Fruit fly (Drosophila melanogaster) whole organism, prepupa: ENCODE data around the gene CG32568.

ENCODE experiments used
- Blimp-1 ChIP-seq: fragments of 200-800 bp; sonication (Bioruptor generic); optimal IDR thresholded peaks from 3 replicates; lab custom pipeline; 2017; ENCODE audit warnings: missing biosample characterization, missing genetic modification characterization, mild to moderate bottlenecking, moderate library complexity, missing genetic modification reagents
- CG10631 ChIP-seq: fragments of 200-800 bp; sonication (Bioruptor generic); optimal IDR thresholded peaks from 2 replicates; lab custom pipeline; 2016; ENCODE audit warnings: missing biosample characterization, missing genetic modification characterization
- CG11294 ChIP-seq: fragments of 200-800 bp; sonication (Bioruptor generic); IDR thresholded peaks from 2 replicates; pipeline ENCODE4 v1.3.6; 2022; ENCODE audit warnings: missing biosample characterization, missing genetic modification characterization
- CG11762 ChIP-seq: fragments of 200-800 bp; sonication (Bioruptor generic); optimal IDR thresholded peaks from 3 replicates; lab custom pipeline; 2016; ENCODE audit warnings: missing biosample characterization, missing genetic modification characterization; ENCODE audit not compliant: insufficient read depth
- CG11902 ChIP-seq: fragments of 200-800 bp; sonication (Bioruptor generic); optimal IDR thresholded peaks from 3 replicates; lab custom pipeline; 2016; ENCODE audit warnings: missing biosample characterization, missing genetic modification characterization
- CG15336 ChIP-seq: fragments of 200-800 bp; sonication (Bioruptor generic); IDR thresholded peaks from 2 replicates; pipeline ENCODE4 v1.3.6; 2022; ENCODE audit warnings: missing biosample characterization, missing genetic modification characterization
- CG1621 ChIP-seq: fragments of 200-800 bp; sonication (Bioruptor generic); optimal IDR thresholded peaks from 3 replicates; lab custom pipeline; 2018; ENCODE audit warnings: missing biosample characterization, mild to moderate bottlenecking, missing genetic modification characterization
- CG16779 ChIP-seq: fragments of 200-800 bp; sonication (Bioruptor generic); optimal IDR thresholded peaks from 3 replicates; lab custom pipeline; 2017; ENCODE audit warnings: missing biosample characterization, mild to moderate bottlenecking, missing genetic modification characterization
- CG3032 ChIP-seq: fragments of 200-800 bp; optimal IDR thresholded peaks from 2 replicates; lab custom pipeline; 2019; ENCODE audit warnings: missing biosample characterization, mild to moderate bottlenecking, missing genetic modification characterization, moderate library complexity
- CG31627 ChIP-seq: fragments of 200-800 bp; sonication (Bioruptor generic); optimal IDR thresholded peaks from 3 replicates; lab custom pipeline; 2016; ENCODE audit warnings: missing biosample characterization, missing genetic modification characterization
- CG34406 ChIP-seq: fragments of 200-800 bp; sonication (Bioruptor generic); optimal IDR thresholded peaks from 3 replicates; lab custom pipeline; 2016; ENCODE audit warnings: missing biosample characterization, missing genetic modification characterization
- CG3919 ChIP-seq: fragments of 200-800 bp; sonication (Bioruptor generic); optimal IDR thresholded peaks from 3 replicates; lab custom pipeline; 2016; ENCODE audit warnings: missing biosample characterization, missing genetic modification characterization
- CG4318 ChIP-seq: fragments of 200-800 bp; sonication (Bioruptor generic); optimal IDR thresholded peaks from 3 replicates; lab custom pipeline; 2017; ENCODE audit warnings: missing biosample characterization, mild to moderate bottlenecking, missing genetic modification characterization
- CG6163 ChIP-seq: fragments of 200-800 bp; sonication (Bioruptor generic); IDR thresholded peaks from 3 replicates; pipeline ENCODE4 v1.3.6; 2022; ENCODE audit warnings: missing biosample characterization, missing genetic modification characterization
- CG6276 ChIP-seq: fragments of 200-800 bp; sonication (Bioruptor generic); optimal IDR thresholded peaks from 2 replicates; lab custom pipeline; 2017; ENCODE audit warnings: missing biosample characterization, mild to moderate bottlenecking, missing genetic modification characterization
- CG6792 ChIP-seq: fragments of 200-800 bp; sonication (Bioruptor generic); optimal IDR thresholded peaks from 3 replicates; lab custom pipeline; 2016; ENCODE audit warnings: missing biosample characterization, missing genetic modification characterization
- CG6808 ChIP-seq: fragments of 200-800 bp; sonication (Bioruptor generic); optimal IDR thresholded peaks from 3 replicates; lab custom pipeline; 2017; ENCODE audit warnings: missing biosample characterization, missing genetic modification characterization, mild to moderate bottlenecking, moderate library complexity, missing genetic modification reagents
- CG6854 ChIP-seq: fragments of 200-800 bp; sonication (Bioruptor generic); optimal IDR thresholded peaks from 2 replicates; lab custom pipeline; 2017; ENCODE audit warnings: missing biosample characterization, mild to moderate bottlenecking, missing genetic modification characterization
- CG8119 ChIP-seq: fragments of 200-800 bp; sonication (Bioruptor generic); IDR thresholded peaks from 3 replicates; pipeline ENCODE4 v1.3.6; 2022; ENCODE audit warnings: missing biosample characterization, missing genetic modification characterization
- CG8319 ChIP-seq: fragments of 200-800 bp; sonication (Bioruptor generic); optimal IDR thresholded peaks from 3 replicates; lab custom pipeline; 2016; ENCODE audit warnings: missing biosample characterization, missing genetic modification characterization
- CG8632 ChIP-seq: fragments of 200-800 bp; sonication (Bioruptor generic); optimal IDR thresholded peaks from 3 replicates; lab custom pipeline; 2016; ENCODE audit warnings: missing biosample characterization, missing genetic modification characterization
- CG9139 ChIP-seq: fragments of 200-800 bp; sonication (Bioruptor generic); optimal IDR thresholded peaks from 3 replicates; lab custom pipeline; 2017; ENCODE audit warnings: missing biosample characterization, mild to moderate bottlenecking, missing genetic modification characterization
- Ets21C ChIP-seq: fragments of 200-800 bp; sonication (Bioruptor generic); optimal IDR thresholded peaks from 3 replicates; lab custom pipeline; 2016; ENCODE audit warnings: missing biosample characterization, missing genetic modification characterization
- Ets96B ChIP-seq: fragments of 200-800 bp; optimal IDR thresholded peaks from 2 replicates; lab custom pipeline; 2019; ENCODE audit warnings: missing biosample characterization, mild to moderate bottlenecking, missing genetic modification characterization, moderate library complexity
- Hr4 ChIP-seq: fragments of 200-800 bp; sonication (Bioruptor generic); optimal IDR thresholded peaks from 3 replicates; lab custom pipeline; 2016; ENCODE audit warnings: missing biosample characterization, missing genetic modification characterization
- Met ChIP-seq: fragments of 200-800 bp; sonication (Bioruptor generic); optimal IDR thresholded peaks from 3 replicates; lab custom pipeline; 2016; ENCODE audit warnings: missing biosample characterization, missing genetic modification characterization
- OdsH ChIP-seq: fragments of 200-800 bp; sonication (Bioruptor generic); optimal IDR thresholded peaks from 3 replicates; lab custom pipeline; 2016; ENCODE audit warnings: missing biosample characterization, missing genetic modification characterization
- Sox15 ChIP-seq: fragments of 200-800 bp; sonication (Bioruptor generic); optimal IDR thresholded peaks from 3 replicates; lab custom pipeline; 2016; ENCODE audit warnings: missing biosample characterization, missing genetic modification characterization
- achi ChIP-seq: fragments of 200-800 bp; sonication (Bioruptor generic); optimal IDR thresholded peaks from 3 replicates; lab custom pipeline; 2016; ENCODE audit warnings: missing biosample characterization, missing genetic modification characterization
- acj6 ChIP-seq: fragments of 200-800 bp; sonication (Bioruptor generic); optimal IDR thresholded peaks from 3 replicates; lab custom pipeline; 2016; ENCODE audit warnings: missing biosample characterization, missing genetic modification characterization
- dac ChIP-seq: fragments of 200-800 bp; sonication (Bioruptor generic); optimal IDR thresholded peaks from 2 replicates; lab custom pipeline; 2017; ENCODE audit warnings: missing biosample characterization, mild to moderate bottlenecking, missing genetic modification characterization
- dsx ChIP-seq: fragments of 200-800 bp; optimal IDR thresholded peaks from 3 replicates; lab custom pipeline; 2019; ENCODE audit warnings: missing biosample characterization, mild to moderate bottlenecking, missing genetic modification characterization, moderate library complexity; ENCODE audit not compliant: poor library complexity, severe bottlenecking
- esn ChIP-seq: fragments of 200-800 bp; sonication (Bioruptor generic); optimal IDR thresholded peaks from 2 replicates; lab custom pipeline; 2016; ENCODE audit warnings: missing biosample characterization, mild to moderate bottlenecking, missing genetic modification characterization, moderate library complexity
- fd59A ChIP-seq: fragments of 200-800 bp; sonication (Bioruptor generic); optimal IDR thresholded peaks from 2 replicates; lab custom pipeline; 2017; ENCODE audit warnings: missing biosample characterization, mild to moderate bottlenecking, missing genetic modification characterization, missing genetic modification reagents
- fd85E ChIP-seq: fragments of 200-800 bp; sonication (Bioruptor generic); optimal IDR thresholded peaks from 3 replicates; lab custom pipeline; 2016; ENCODE audit warnings: missing biosample characterization, missing genetic modification characterization
- lz ChIP-seq: fragments of 200-800 bp; sonication (Bioruptor generic); optimal IDR thresholded peaks from 3 replicates; lab custom pipeline; 2016; ENCODE audit warnings: missing biosample characterization, missing genetic modification characterization
- pdm3 ChIP-seq: fragments of 200-800 bp; sonication (Bioruptor generic); optimal IDR thresholded peaks from 3 replicates; lab custom pipeline; 2016; ENCODE audit warnings: missing biosample characterization, missing genetic modification characterization
- salr ChIP-seq, 2 experiments: fragments of 200-800 bp; sonication (Bioruptor generic); optimal IDR thresholded peaks; 3 replicates each; lab custom pipeline; 2016 to 2018; ENCODE audit warnings: missing biosample characterization in 2 of 2, missing genetic modification characterization in 2 of 2, mild to moderate bottlenecking in 1 of 2
- ss ChIP-seq, 2 experiments: fragments of 200-800 bp; sonication (Bioruptor generic); optimal IDR thresholded peaks; 2 replicates in 1 of 2; 3 replicates in 1 of 2; lab custom pipeline; 2017 to 2018; ENCODE audit warnings: mild to moderate bottlenecking in 2 of 2, missing biosample characterization in 2 of 2, missing genetic modification characterization in 2 of 2, moderate library complexity in 1 of 2
- svp ChIP-seq: fragments of 200-800 bp; sonication (Bioruptor generic); peaks from one replicate; lab custom pipeline; 2016; ENCODE audit warnings: missing biosample characterization, missing genetic modification characterization
- topi ChIP-seq: fragments of 200-800 bp; sonication (Bioruptor generic); optimal IDR thresholded peaks from 3 replicates; lab custom pipeline; 2016; ENCODE audit warnings: missing biosample characterization, missing genetic modification characterization
- vri ChIP-seq: fragments of 200-800 bp; sonication (Bioruptor generic); optimal IDR thresholded peaks from 3 replicates; lab custom pipeline; 2016; ENCODE audit warnings: missing biosample characterization, mild to moderate bottlenecking, missing genetic modification characterization

CG32568 gene

DNA sequence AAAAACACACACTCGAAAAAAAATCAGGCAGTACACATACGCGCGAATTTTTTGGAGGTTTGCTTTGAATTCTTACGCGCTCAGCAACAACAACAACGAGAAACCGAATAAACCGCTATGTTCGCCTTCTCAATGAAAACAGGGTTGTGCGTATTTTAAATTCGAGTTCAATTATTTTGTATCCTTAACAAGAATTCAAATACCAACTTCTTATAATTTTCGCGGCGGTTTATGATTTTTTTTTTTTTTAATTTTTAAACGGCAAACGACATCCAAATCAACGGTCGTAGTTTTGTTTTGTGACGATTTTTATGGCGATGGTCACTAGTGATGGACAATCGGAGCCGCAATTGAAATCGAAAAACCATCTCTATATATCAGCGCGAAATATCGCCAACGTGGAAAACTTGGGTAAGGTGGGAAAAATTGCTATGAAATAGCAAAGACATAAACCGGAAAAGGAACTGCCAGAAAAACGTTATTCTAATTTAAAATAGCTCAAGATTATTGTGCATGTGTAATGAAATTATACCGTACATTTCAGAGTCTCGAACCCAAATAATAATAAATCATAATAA, 11.0 kb downstream of the CG32568 start, which contains the start of gene goe (continued):
- no peak for TF ChIP-seq CG6808 (GFP tag; lab: Kevin White, UChicago)
- TF ChIP-seq CG6276 (GFP tag; lab: Kevin White, UChicago): no peak
- peak; percentile 63 for TF ChIP-seq vri (GFP tag; lab: Kevin White, UChicago)
- TF ChIP-seq CG8632: peak; percentile 39
- TF ChIP-seq CG16779 (tag; lab: Kevin White, UChicago): no peak
- no peak for TF ChIP-seq CG1621 (tag; lab: Kevin White, UChicago)
- TF ChIP-seq CG34406 (GFP tag; lab: Kevin White, UChicago): peak; percentile 19
- no peak for TF ChIP-seq Blimp-1 (GFP tag; lab: Kevin White, UChicago)
- peak; percentile 49 for TF ChIP-seq achi (GFP tag; lab: Kevin White, UChicago)
- TF ChIP-seq CG6792 (GFP tag; lab: Kevin White, UChicago): peak; percentile 65
- no peak for TF ChIP-seq CG8119 (GFP tag; lab: Robert Waterston, UW)
- peak in 1 of 2 experiments; percentile 8 for TF ChIP-seq salr (GFP tag; optimal IDR thresholded peaks at IDR 0.05; lab: Kevin White, UChicago)
- no peak for TF ChIP-seq CG15336
- TF ChIP-seq esn (GFP tag; lab: Kevin White, UChicago): peak; percentile 75
- peak; percentile 27 for TF ChIP-seq dac (GFP tag; lab: Kevin White, UChicago)
- TF ChIP-seq CG9139 (GFP tag; lab: Kevin White, UChicago): no peak

DNA sequence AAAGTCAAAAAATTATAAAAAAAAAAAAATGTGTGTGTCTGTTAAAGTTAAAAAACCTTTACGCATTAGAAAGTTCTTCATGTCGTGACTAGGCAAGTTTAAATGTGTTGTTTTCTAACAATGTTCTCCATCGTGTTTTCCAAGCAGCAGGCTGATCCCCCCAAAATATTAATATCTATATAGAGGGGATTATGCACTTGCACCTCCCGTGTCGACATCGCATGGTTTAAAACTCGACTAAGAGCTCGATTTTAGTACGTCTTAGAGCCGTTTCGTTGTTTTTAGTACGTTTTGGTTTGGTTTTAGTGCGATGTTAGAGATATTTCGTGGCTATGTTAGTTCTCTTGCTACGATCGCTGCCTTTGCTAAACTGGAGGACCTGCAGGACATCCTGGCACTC, 12.4 kb downstream of the CG32568 start:
- no peak for TF ChIP-seq fd59A (GFP tag; lab: Kevin White, UChicago)

DNA sequence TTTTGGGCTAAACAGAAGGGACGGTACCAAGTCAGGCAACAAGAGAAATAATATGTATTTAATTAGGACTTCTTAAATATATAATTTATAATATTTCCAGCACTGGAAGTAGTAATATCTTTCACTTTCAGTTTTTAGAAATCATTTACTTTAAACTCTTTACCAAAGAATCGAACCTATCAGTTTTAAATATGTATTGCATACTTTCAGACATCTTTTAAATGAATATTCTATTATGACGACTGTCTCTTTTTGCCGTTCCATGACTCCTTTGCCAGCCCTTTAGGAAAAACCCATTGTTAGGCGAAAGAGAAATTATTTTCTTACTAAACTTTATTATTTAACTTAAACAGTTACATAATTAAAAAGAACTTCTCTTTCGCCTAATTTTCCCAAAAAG, 16.9 kb downstream of the CG32568 start:
- TF ChIP-seq CG9139 (GFP tag; lab: Kevin White, UChicago): no peak
- TF ChIP-seq achi (GFP tag; lab: Kevin White, UChicago): no peak
- TF ChIP-seq salr (GFP tag; optimal IDR thresholded peaks at IDR 0.05; lab: Kevin White, UChicago): no peak
- no peak for TF ChIP-seq acj6 (GFP tag; lab: Kevin White, UChicago)
- TF ChIP-seq CG31627 (GFP tag; lab: Kevin White, UChicago): no peak
- no peak for TF ChIP-seq Ets96B (tag; lab: Kevin White, UChicago)
- no peak for TF ChIP-seq fd85E (GFP tag; lab: Kevin White, UChicago)
- TF ChIP-seq ss (GFP tag; optimal IDR thresholded peaks at IDR 0.05; lab: Kevin White, UChicago): no peak
- no peak for TF ChIP-seq svp (GFP tag; lab: Kevin White, UChicago)
- TF ChIP-seq CG10631: no peak
- TF ChIP-seq CG6854: no peak
- no peak for TF ChIP-seq CG11902
- TF ChIP-seq Sox15 (GFP tag; lab: Kevin White, UChicago): no peak
- no peak for TF ChIP-seq CG1621 (tag; lab: Kevin White, UChicago)
- no peak for TF ChIP-seq fd59A (GFP tag; lab: Kevin White, UChicago)
- TF ChIP-seq, all 60 proteins: peak for 0

DNA sequence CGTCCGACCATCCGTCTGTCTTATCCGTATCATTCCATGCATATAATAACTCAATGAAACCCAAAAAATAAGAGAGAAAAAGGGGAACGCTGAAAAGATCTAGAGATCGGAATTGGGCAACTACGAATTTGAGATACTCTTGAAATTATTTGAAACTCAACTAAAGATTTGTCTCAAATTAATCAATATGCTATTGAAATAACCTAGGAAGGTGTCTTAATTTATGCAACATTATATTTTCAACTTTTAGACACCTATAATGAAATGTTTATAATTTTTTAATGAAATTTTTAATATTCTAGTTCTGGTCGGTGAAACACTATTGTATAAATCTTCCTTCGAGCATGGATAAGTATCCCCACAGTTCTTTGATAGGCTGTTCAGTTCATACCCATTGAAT, 19.8 kb downstream of the CG32568 start:
- peak; percentile 2 for TF ChIP-seq CG3919
- no peak for TF ChIP-seq CG15336
- TF ChIP-seq CG8632: no peak
- no peak for TF ChIP-seq pdm3 (GFP tag; lab: Kevin White, UChicago)
- no peak for TF ChIP-seq CG6276 (GFP tag; lab: Kevin White, UChicago)
- no peak for TF ChIP-seq CG4318 (GFP tag; lab: Kevin White, UChicago)
- no peak for TF ChIP-seq dsx (GFP tag; lab: Kevin White, UChicago)
- TF ChIP-seq OdsH (GFP tag; lab: Kevin White, UChicago): no peak
- TF ChIP-seq topi: no peak
- no peak for TF ChIP-seq acj6 (GFP tag; lab: Kevin White, UChicago)
- TF ChIP-seq CG3032 (tag; lab: Kevin White, UChicago): no peak
- no peak for TF ChIP-seq Ets21C (GFP tag; lab: Kevin White, UChicago)
- TF ChIP-seq CG31627 (GFP tag; lab: Kevin White, UChicago): no peak
- no peak for TF ChIP-seq esn (GFP tag; lab: Kevin White, UChicago)
- TF ChIP-seq lz (GFP tag; lab: Kevin White, UChicago): no peak
- no peak for TF ChIP-seq salr (GFP tag; optimal IDR thresholded peaks at IDR 0.05; lab: Kevin White, UChicago)
- TF ChIP-seq Met: peak; percentile 7
- TF ChIP-seq vri (GFP tag; lab: Kevin White, UChicago): no peak
- TF ChIP-seq achi (GFP tag; lab: Kevin White, UChicago): no peak
- TF ChIP-seq Hr4 (GFP tag; lab: Kevin White, UChicago): no peak
- no peak for TF ChIP-seq Ets96B (tag; lab: Kevin White, UChicago)
- TF ChIP-seq Blimp-1 (GFP tag; lab: Kevin White, UChicago): no peak
- no peak for TF ChIP-seq CG8319 (GFP tag; lab: Kevin White, UChicago)
- no peak for TF ChIP-seq Sox15 (GFP tag; lab: Kevin White, UChicago)
- peak; percentile 3 for TF ChIP-seq CG10631
- TF ChIP-seq CG6792 (GFP tag; lab: Kevin White, UChicago): no peak
- TF ChIP-seq CG11762 (GFP tag; lab: Kevin White, UChicago): no peak
- TF ChIP-seq CG6163 (GFP tag; lab: Robert Waterston, UW): no peak
- no peak for TF ChIP-seq CG1621 (tag; lab: Kevin White, UChicago)
- TF ChIP-seq dac (GFP tag; lab: Kevin White, UChicago): no peak
- TF ChIP-seq CG11294: no peak
